Fruit fly (Drosophila melanogaster) whole organism, prepupa: ENCODE data around the gene CG17648.

Source experiments
- Blimp-1 ChIP-seq: fragments of 200-800 bp; sonication (Bioruptor generic); optimal IDR thresholded peaks from 3 replicates; lab custom pipeline; 2017; ENCODE audit warnings: missing biosample characterization, missing genetic modification characterization, mild to moderate bottlenecking, moderate library complexity, missing genetic modification reagents
- CG10631 ChIP-seq: fragments of 200-800 bp; sonication (Bioruptor generic); optimal IDR thresholded peaks from 2 replicates; lab custom pipeline; 2016; ENCODE audit warnings: missing biosample characterization, missing genetic modification characterization
- CG10669 ChIP-seq: fragments of 200-800 bp; sonication (Bioruptor generic); optimal IDR thresholded peaks from 3 replicates; lab custom pipeline; 2018; ENCODE audit warnings: missing biosample characterization, mild to moderate bottlenecking, missing genetic modification characterization, moderate library complexity
- CG11294 ChIP-seq: fragments of 200-800 bp; sonication (Bioruptor generic); IDR thresholded peaks from 2 replicates; pipeline ENCODE4 v1.3.6; 2022; ENCODE audit warnings: missing biosample characterization, missing genetic modification characterization
- CG11762 ChIP-seq: fragments of 200-800 bp; sonication (Bioruptor generic); optimal IDR thresholded peaks from 3 replicates; lab custom pipeline; 2016; ENCODE audit warnings: missing biosample characterization, missing genetic modification characterization; ENCODE audit not compliant: insufficient read depth
- CG11902 ChIP-seq: fragments of 200-800 bp; sonication (Bioruptor generic); optimal IDR thresholded peaks from 3 replicates; lab custom pipeline; 2016; ENCODE audit warnings: missing biosample characterization, missing genetic modification characterization
- CG15336 ChIP-seq: fragments of 200-800 bp; sonication (Bioruptor generic); IDR thresholded peaks from 2 replicates; pipeline ENCODE4 v1.3.6; 2022; ENCODE audit warnings: missing biosample characterization, missing genetic modification characterization
- CG3032 ChIP-seq: fragments of 200-800 bp; optimal IDR thresholded peaks from 2 replicates; lab custom pipeline; 2019; ENCODE audit warnings: missing biosample characterization, mild to moderate bottlenecking, missing genetic modification characterization, moderate library complexity
- CG31627 ChIP-seq: fragments of 200-800 bp; sonication (Bioruptor generic); optimal IDR thresholded peaks from 3 replicates; lab custom pipeline; 2016; ENCODE audit warnings: missing biosample characterization, missing genetic modification characterization
- CG32006 ChIP-seq: fragments of 200-800 bp; sonication (Bioruptor generic); optimal IDR thresholded peaks from 3 replicates; lab custom pipeline; 2017; ENCODE audit warnings: missing biosample characterization, mild to moderate bottlenecking, missing genetic modification characterization
- CG3919 ChIP-seq: fragments of 200-800 bp; sonication (Bioruptor generic); optimal IDR thresholded peaks from 3 replicates; lab custom pipeline; 2016; ENCODE audit warnings: missing biosample characterization, missing genetic modification characterization
- CG6163 ChIP-seq: fragments of 200-800 bp; sonication (Bioruptor generic); IDR thresholded peaks from 3 replicates; pipeline ENCODE4 v1.3.6; 2022; ENCODE audit warnings: missing biosample characterization, missing genetic modification characterization
- CG6808 ChIP-seq: fragments of 200-800 bp; sonication (Bioruptor generic); optimal IDR thresholded peaks from 3 replicates; lab custom pipeline; 2017; ENCODE audit warnings: missing biosample characterization, missing genetic modification characterization, mild to moderate bottlenecking, moderate library complexity, missing genetic modification reagents
- CG7368 ChIP-seq: fragments of 200-800 bp; sonication (Bioruptor generic); optimal IDR thresholded peaks from 3 replicates; lab custom pipeline; 2016; ENCODE audit warnings: missing biosample characterization, missing genetic modification characterization
- CG8119 ChIP-seq: fragments of 200-800 bp; sonication (Bioruptor generic); IDR thresholded peaks from 3 replicates; pipeline ENCODE4 v1.3.6; 2022; ENCODE audit warnings: missing biosample characterization, missing genetic modification characterization
- CG8319 ChIP-seq: fragments of 200-800 bp; sonication (Bioruptor generic); optimal IDR thresholded peaks from 3 replicates; lab custom pipeline; 2016; ENCODE audit warnings: missing biosample characterization, missing genetic modification characterization
- CG9139 ChIP-seq: fragments of 200-800 bp; sonication (Bioruptor generic); optimal IDR thresholded peaks from 3 replicates; lab custom pipeline; 2017; ENCODE audit warnings: missing biosample characterization, mild to moderate bottlenecking, missing genetic modification characterization
- Eip75B ChIP-seq: fragments of 200-800 bp; sonication (Bioruptor generic); optimal IDR thresholded peaks from 3 replicates; lab custom pipeline; 2016; ENCODE audit warnings: missing biosample characterization, missing genetic modification characterization
- Ets21C ChIP-seq: fragments of 200-800 bp; sonication (Bioruptor generic); optimal IDR thresholded peaks from 3 replicates; lab custom pipeline; 2016; ENCODE audit warnings: missing biosample characterization, missing genetic modification characterization
- Ets96B ChIP-seq: fragments of 200-800 bp; optimal IDR thresholded peaks from 2 replicates; lab custom pipeline; 2019; ENCODE audit warnings: missing biosample characterization, mild to moderate bottlenecking, missing genetic modification characterization, moderate library complexity
- Hr4 ChIP-seq: fragments of 200-800 bp; sonication (Bioruptor generic); optimal IDR thresholded peaks from 3 replicates; lab custom pipeline; 2016; ENCODE audit warnings: missing biosample characterization, missing genetic modification characterization
- Lpt ChIP-seq: fragments of 200-800 bp; sonication (Bioruptor generic); optimal IDR thresholded peaks from 3 replicates; lab custom pipeline; 2016; ENCODE audit warnings: missing biosample characterization, missing genetic modification characterization
- OdsH ChIP-seq: fragments of 200-800 bp; sonication (Bioruptor generic); optimal IDR thresholded peaks from 3 replicates; lab custom pipeline; 2016; ENCODE audit warnings: missing biosample characterization, missing genetic modification characterization
- Sox102F ChIP-seq: fragments of 200-800 bp; sonication (Bioruptor generic); optimal IDR thresholded peaks from 2 replicates; lab custom pipeline; 2016; ENCODE audit warnings: missing biosample characterization, mild to moderate bottlenecking, missing genetic modification characterization
- Sox14 ChIP-seq: fragments of 200-800 bp; sonication (Bioruptor generic); optimal IDR thresholded peaks from 3 replicates; lab custom pipeline; 2016; ENCODE audit warnings: missing biosample characterization, missing genetic modification characterization
- achi ChIP-seq: fragments of 200-800 bp; sonication (Bioruptor generic); optimal IDR thresholded peaks from 3 replicates; lab custom pipeline; 2016; ENCODE audit warnings: missing biosample characterization, missing genetic modification characterization
- cyc ChIP-seq: fragments of 200-800 bp; sonication (Bioruptor generic); optimal IDR thresholded peaks from 3 replicates; lab custom pipeline; 2016; ENCODE audit warnings: missing biosample characterization, missing genetic modification characterization
- dac ChIP-seq: fragments of 200-800 bp; sonication (Bioruptor generic); optimal IDR thresholded peaks from 2 replicates; lab custom pipeline; 2017; ENCODE audit warnings: missing biosample characterization, mild to moderate bottlenecking, missing genetic modification characterization
- eg ChIP-seq: fragments of 200-800 bp; sonication (Bioruptor generic); IDR thresholded peaks from 3 replicates; pipeline ENCODE4 v1.3.6; 2022; ENCODE audit warnings: missing biosample characterization, missing genetic modification characterization
- esn ChIP-seq: fragments of 200-800 bp; sonication (Bioruptor generic); optimal IDR thresholded peaks from 2 replicates; lab custom pipeline; 2016; ENCODE audit warnings: missing biosample characterization, mild to moderate bottlenecking, missing genetic modification characterization, moderate library complexity
- fd59A ChIP-seq: fragments of 200-800 bp; sonication (Bioruptor generic); optimal IDR thresholded peaks from 2 replicates; lab custom pipeline; 2017; ENCODE audit warnings: missing biosample characterization, mild to moderate bottlenecking, missing genetic modification characterization, missing genetic modification reagents
- fd85E ChIP-seq: fragments of 200-800 bp; sonication (Bioruptor generic); optimal IDR thresholded peaks from 3 replicates; lab custom pipeline; 2016; ENCODE audit warnings: missing biosample characterization, missing genetic modification characterization
- fkh ChIP-seq: fragments of 200-800 bp; sonication (Bioruptor generic); optimal IDR thresholded peaks from 3 replicates; lab custom pipeline; 2017; ENCODE audit warnings: missing biosample characterization, mild to moderate bottlenecking, missing genetic modification characterization, moderate library complexity
- pdm3 ChIP-seq: fragments of 200-800 bp; sonication (Bioruptor generic); optimal IDR thresholded peaks from 3 replicates; lab custom pipeline; 2016; ENCODE audit warnings: missing biosample characterization, missing genetic modification characterization
- salr ChIP-seq, 2 experiments: fragments of 200-800 bp; sonication (Bioruptor generic); optimal IDR thresholded peaks; 3 replicates each; lab custom pipeline; 2016 to 2018; ENCODE audit warnings: missing biosample characterization in 2 of 2, missing genetic modification characterization in 2 of 2, mild to moderate bottlenecking in 1 of 2
- spab ChIP-seq: fragments of 200-800 bp; sonication (Bioruptor generic); optimal IDR thresholded peaks from 2 replicates; lab custom pipeline; 2017; ENCODE audit warnings: missing biosample characterization, mild to moderate bottlenecking, missing genetic modification characterization, missing genetic modification reagents
- svp ChIP-seq: fragments of 200-800 bp; sonication (Bioruptor generic); peaks from one replicate; lab custom pipeline; 2016; ENCODE audit warnings: missing biosample characterization, missing genetic modification characterization
- vri ChIP-seq: fragments of 200-800 bp; sonication (Bioruptor generic); optimal IDR thresholded peaks from 3 replicates; lab custom pipeline; 2016; ENCODE audit warnings: missing biosample characterization, mild to moderate bottlenecking, missing genetic modification characterization

Gene CG17648

DNA sequence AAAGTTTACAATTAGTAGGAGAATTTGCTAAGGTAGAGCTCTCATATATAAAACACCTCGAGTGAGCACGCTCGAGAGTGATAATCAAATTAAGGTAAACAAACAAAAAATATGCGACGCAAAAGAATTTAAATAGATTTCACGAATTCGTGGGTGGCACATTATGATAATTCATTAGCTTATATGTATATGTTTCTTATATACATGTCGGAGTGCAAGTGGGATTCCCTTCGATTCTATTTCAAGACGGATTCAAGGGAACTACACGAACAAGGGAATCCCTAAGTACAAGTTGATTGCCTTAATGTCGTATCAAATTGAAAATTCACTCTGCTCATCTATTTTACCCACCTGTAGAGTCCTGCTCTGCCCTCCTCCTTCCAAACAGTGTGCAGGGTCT lies 34.9 kb upstream of the CG17648 start:
- no peak for TF ChIP-seq fd59A
- no peak for TF ChIP-seq CG9139 (GFP tag; lab: Kevin White, UChicago)
- TF ChIP-seq CG32006 (GFP tag; lab: Kevin White, UChicago): no peak
- TF ChIP-seq achi (GFP tag; lab: Kevin White, UChicago): no peak
- no peak for TF ChIP-seq CG11294 (GFP tag; lab: Robert Waterston, UW)
- TF ChIP-seq Ets21C (GFP tag; lab: Kevin White, UChicago): no peak
- no peak for TF ChIP-seq cyc (GFP tag; lab: Kevin White, UChicago)
- TF ChIP-seq CG15336: no peak
- no peak for TF ChIP-seq Ets96B
- no peak for TF ChIP-seq Blimp-1
- TF ChIP-seq esn: no peak
- no peak for TF ChIP-seq spab (GFP tag; lab: Kevin White, UChicago)
- no peak for TF ChIP-seq CG3919
- TF ChIP-seq CG6808 (GFP tag; lab: Kevin White, UChicago): no peak

dm6 chr2L:1719971-1720370 lies 32.1 kb upstream of the CG17648 start:
- TF ChIP-seq cyc (GFP tag; lab: Kevin White, UChicago) (no peak), CG6163 (GFP tag; lab: Robert Waterston, UW) (no peak), vri (GFP tag; lab: Kevin White, UChicago) (peak; percentile 12), CG11902 (GFP tag; lab: Kevin White, UChicago) (no peak), Hr4 (GFP tag; lab: Kevin White, UChicago) (no peak), OdsH (GFP tag; lab: Kevin White, UChicago) (no peak), fd59A (no peak), CG6808 (GFP tag; lab: Kevin White, UChicago) (no peak), Lpt (GFP tag; lab: Kevin White, UChicago) (no peak), esn (no peak), Eip75B (no peak), CG8319 (GFP tag; lab: Kevin White, UChicago) (no peak), svp (GFP tag; lab: Kevin White, UChicago) (peak; percentile 99), eg (no peak), pdm3 (no peak)

DNA sequence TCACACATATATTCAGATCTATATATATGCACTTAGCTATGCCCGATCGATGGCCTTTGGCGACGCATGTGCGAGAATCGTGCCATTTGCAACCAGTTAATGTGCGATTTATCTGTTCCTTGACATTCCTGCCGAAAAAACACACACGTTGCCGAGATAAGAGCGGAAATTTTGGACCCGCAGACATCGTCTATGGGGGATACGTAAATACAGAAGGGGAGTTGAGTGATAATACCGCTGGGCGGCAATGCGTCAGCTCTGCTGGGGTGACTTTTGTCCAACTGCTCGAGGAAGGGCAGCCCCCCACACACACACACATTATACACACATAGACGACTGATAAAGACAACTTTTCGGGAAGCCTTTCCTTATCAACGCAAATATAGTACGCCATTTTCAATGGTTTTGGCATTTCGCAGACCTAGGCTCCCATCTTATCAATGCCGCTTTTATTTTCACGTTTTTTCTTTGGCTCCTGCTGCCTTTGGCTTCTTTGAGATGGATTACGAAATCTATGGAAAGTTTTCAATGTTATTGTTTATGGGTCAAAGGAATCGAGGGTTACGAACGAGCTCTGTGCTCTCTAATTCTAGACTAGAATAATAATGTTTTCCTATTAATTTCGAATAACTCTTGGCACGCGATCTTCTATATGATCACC lies 31.1 kb upstream of the CG17648 start:
- TF ChIP-seq svp (GFP tag; lab: Kevin White, UChicago): peak; percentile 92
- TF ChIP-seq Ets21C (GFP tag; lab: Kevin White, UChicago): no peak
- TF ChIP-seq CG10669 (GFP tag; lab: Kevin White, UChicago): no peak
- no peak for TF ChIP-seq CG10631 (GFP tag; lab: Kevin White, UChicago)
- TF ChIP-seq vri (GFP tag; lab: Kevin White, UChicago): peak; percentile 88
- TF ChIP-seq fkh: peak; percentile 33

DNA sequence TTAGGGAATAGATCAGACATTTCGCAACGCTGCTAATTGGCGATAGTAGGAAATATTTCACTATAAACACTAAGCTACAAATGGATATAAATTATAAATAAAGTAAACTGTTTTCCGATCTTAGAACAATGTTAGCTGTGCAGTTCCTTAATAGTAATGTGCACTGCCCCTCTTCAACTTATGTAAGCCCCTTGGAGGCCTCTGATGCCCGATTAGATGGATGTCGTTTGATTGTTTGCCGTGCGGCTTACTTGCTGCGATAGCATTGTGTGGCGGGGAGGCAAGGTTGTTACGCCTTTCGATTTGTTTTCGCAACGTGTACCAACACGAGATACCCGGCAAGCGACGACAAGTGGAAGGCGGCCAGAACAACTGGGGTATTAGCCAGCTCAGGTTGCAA lies 29.8 kb upstream of the CG17648 start:
- TF ChIP-seq Eip75B: no peak
- TF ChIP-seq eg: 0 out of 3 replicates have a peak, but pooled peaks have one; percentile 26
- TF ChIP-seq svp (GFP tag; lab: Kevin White, UChicago): peak; percentile 79
- TF ChIP-seq CG8119 (GFP tag; lab: Robert Waterston, UW): peak; percentile 21; the same call in 1 of the 3 replicates
- TF ChIP-seq vri (GFP tag; lab: Kevin White, UChicago): peak; percentile 68
- TF ChIP-seq CG3919: no peak

DNA sequence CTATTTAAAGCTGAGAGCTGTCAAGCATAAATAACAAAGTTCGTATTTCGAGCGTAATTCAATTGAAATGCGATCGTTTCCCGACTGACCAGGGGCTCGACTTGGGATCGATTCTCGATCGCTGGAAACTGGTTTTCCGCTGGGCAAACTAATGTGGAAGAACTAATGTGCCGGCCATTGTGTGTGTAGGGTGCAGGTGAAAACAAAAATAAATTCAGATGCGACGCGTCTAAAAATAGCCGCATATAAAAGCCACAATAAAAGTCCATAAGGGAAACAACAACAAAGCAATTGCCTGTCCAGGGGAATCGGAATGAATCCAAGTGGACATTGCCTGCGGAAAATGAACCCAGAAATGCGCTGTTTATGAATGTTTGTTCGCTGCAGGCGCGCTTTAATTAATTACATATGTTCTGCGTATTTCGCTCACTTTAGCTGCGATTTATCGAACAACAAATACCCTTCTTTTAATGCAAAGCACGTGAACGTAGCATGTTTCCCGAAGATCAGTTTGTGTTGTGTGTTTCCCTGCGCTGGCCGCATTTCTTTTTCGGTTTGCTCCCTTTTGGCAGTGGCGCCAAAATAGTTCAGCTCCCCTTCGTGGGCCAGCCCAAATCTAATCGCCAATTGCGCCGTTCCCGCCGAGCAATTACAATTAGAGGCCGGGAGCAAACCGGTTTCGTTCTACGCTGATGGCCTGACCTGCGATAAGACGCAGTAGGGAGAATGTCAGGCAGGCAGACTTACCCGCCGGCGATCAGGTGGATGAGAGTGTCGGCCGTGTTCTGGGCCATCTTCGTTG lies 28.8 kb upstream of the CG17648 start:
- no peak for TF ChIP-seq cyc (GFP tag; lab: Kevin White, UChicago)
- TF ChIP-seq CG10631 (GFP tag; lab: Kevin White, UChicago): no peak
- no peak for TF ChIP-seq CG8319 (GFP tag; lab: Kevin White, UChicago)
- TF ChIP-seq CG15336: peak; percentile 21; the same call in 1 of the 2 replicates
- peak; percentile 4 for TF ChIP-seq Ets96B
- peak; percentile 4 for TF ChIP-seq CG3032 (tag; lab: Kevin White, UChicago)
- no peak for TF ChIP-seq CG11902 (GFP tag; lab: Kevin White, UChicago)
- TF ChIP-seq fd85E (GFP tag; lab: Kevin White, UChicago): no peak
- TF ChIP-seq CG6163 (GFP tag; lab: Robert Waterston, UW): peak; percentile 50; the same call in 2 of the 3 replicates
- TF ChIP-seq achi (GFP tag; lab: Kevin White, UChicago): no peak
- TF ChIP-seq salr (GFP tag; optimal IDR thresholded peaks at IDR 0.05; lab: Kevin White, UChicago): no peak
- no peak for TF ChIP-seq CG11294 (GFP tag; lab: Robert Waterston, UW)
- no peak for TF ChIP-seq Eip75B
- no peak for TF ChIP-seq CG31627 (GFP tag; lab: Kevin White, UChicago)
- peak; percentile 3 for TF ChIP-seq pdm3
- no peak for TF ChIP-seq Sox102F (GFP tag; lab: Kevin White, UChicago)
- no peak for TF ChIP-seq CG11762 (GFP tag; lab: Kevin White, UChicago)
- no peak for TF ChIP-seq Blimp-1
- no peak for TF ChIP-seq dac (GFP tag; lab: Kevin White, UChicago)
- peak; percentile 12 for TF ChIP-seq CG6808 (GFP tag; lab: Kevin White, UChicago)
- TF ChIP-seq Sox14 (GFP tag; lab: Kevin White, UChicago): peak; percentile 38
- no peak for TF ChIP-seq OdsH (GFP tag; lab: Kevin White, UChicago)
- TF ChIP-seq CG7368: no peak
